Fruit fly (Drosophila melanogaster) whole organism, wandering third instar larva: ENCODE measurements around the gene Naxe.

ENCODE experiments used
- Dif ChIP-seq: fragments of 200-275, 200-300 bp; sonication (Bioruptor generic); optimal IDR thresholded peaks from 2 replicates; lab custom pipeline; 2018; ENCODE audit warnings: missing biosample characterization, missing genetic modification characterization; ENCODE audit not compliant: partially characterized antibody
- GATAd ChIP-seq: sonication (Bioruptor generic); optimal IDR thresholded peaks from 2 replicates; lab custom pipeline; 2016; ENCODE audit warnings: missing biosample characterization, missing genetic modification characterization
- Hr83 ChIP-seq: fragments of 200-300 bp; sonication (Bioruptor generic); optimal IDR thresholded peaks from 2 replicates; lab custom pipeline; 2016; ENCODE audit warnings: missing biosample characterization, mild to moderate bottlenecking, missing genetic modification characterization, moderate library complexity; ENCODE audit not compliant: poor library complexity, severe bottlenecking
- dl ChIP-seq, 2 experiments: fragments of 175-275, 200-275 bp in 1 of 2; fragments of 200-275 bp in 1 of 2; sonication (Bioruptor generic); optimal IDR thresholded peaks; lab custom pipeline; 2018; ENCODE audit warnings: mild to moderate bottlenecking in 2 of 2, missing biosample characterization in 2 of 2, missing genetic modification characterization in 2 of 2, moderate library complexity in 2 of 2; ENCODE audit not compliant: partially characterized antibody in 2 of 2, insufficient read depth in 1 of 2
- tai ChIP-seq: sonication (Bioruptor generic); optimal IDR thresholded peaks from 2 replicates; lab custom pipeline; 2016; ENCODE audit warnings: missing biosample characterization, missing genetic modification characterization

dm6 chrX:10115582-10116207 is 29.7 kb upstream of the Naxe start:
- TF ChIP-seq Hr83 (GFP tag; lab: Kevin White, UChicago) (no peak), tai (GFP tag; lab: Kevin White, UChicago) (no peak), dl (GFP tag; optimal IDR thresholded peaks at IDR 0.05; lab: Kevin White, UChicago; ENCODE audit: insufficient read depth in 1 of 2, partially characterized antibody in 2 of 2) (no peak), GATAd (GFP tag; lab: Kevin White, UChicago) (no peak), Dif (GFP tag; lab: Kevin White, UChicago) (no peak)
